Fruit fly (Drosophila melanogaster): Measurements from ENCODE around the gene Hsc70-4.

The Hsc70-4 gene

dm6 chr3R:15293005-15293877 is 50.8 kb downstream of the Hsc70-4 start (continued):
- TF ChIP-seq MESR4 (GFP tag; optimal IDR thresholded peaks at IDR 0.05) (no peak), pita (GFP tag; optimal IDR thresholded peaks at IDR 0.05) (no peak), pnt (GFP tag; optimal IDR thresholded peaks at IDR 0.05) (peak; percentile 25), fd102C (GFP tag; optimal IDR thresholded peaks at IDR 0.05) (no peak), Bgb (GFP tag; IDR thresholded peaks at IDR 0.05; ENCODE audit: partially characterized antibody) (no peak), cwo (GFP tag; optimal IDR thresholded peaks at IDR 0.05) (peak; percentile 18), tio (GFP tag; optimal IDR thresholded peaks at IDR 0.05) (no peak)

DNA sequence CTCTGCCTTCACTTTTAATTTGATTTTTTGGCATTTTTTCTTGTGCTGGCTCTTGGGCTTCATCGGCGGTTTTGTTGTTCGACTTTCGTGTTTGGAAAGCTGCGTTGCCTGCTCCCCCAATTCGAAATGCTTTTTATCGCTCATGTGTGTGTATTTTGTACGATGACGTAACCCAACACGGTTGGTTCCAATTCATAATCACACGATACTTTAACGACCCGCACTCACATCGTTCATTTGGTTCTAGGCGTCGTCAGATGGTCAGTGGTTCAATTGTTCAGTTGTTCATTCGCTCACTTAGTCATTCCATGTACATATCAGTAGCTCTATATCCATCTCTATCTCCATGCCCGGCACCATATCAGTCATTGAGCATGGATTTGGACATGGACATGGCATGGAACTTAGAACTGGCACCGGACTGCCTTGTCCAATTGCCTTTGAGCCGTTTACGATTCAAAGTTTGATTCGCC is 51.4 kb downstream of the Hsc70-4 start:
- TF ChIP-seq CG8281 (tag; optimal IDR thresholded peaks at IDR 0.05) (peak; percentile 100), Pdp1 (GFP tag; optimal IDR thresholded peaks at IDR 0.05) (peak in 1 of 2 experiments; percentile 88), sens (GFP tag) (peak; percentile 37), row (GFP tag; IDR thresholded peaks at IDR 0.05) (peak; percentile 3; the same call in 1 of the 3 replicates), bbx (GFP tag; IDR thresholded peaks at IDR 0.05; ENCODE audit: partially characterized antibody) (peak; percentile 24; the same call in 1 of the 2 replicates), tio (GFP tag; optimal IDR thresholded peaks at IDR 0.05) (no peak), chinmo (GFP tag; IDR thresholded peaks at IDR 0.05; ENCODE audit: partially characterized antibody) (0 out of 4 replicates have a peak, but pooled peaks have one; percentile 4), so (GFP tag; IDR thresholded peaks at IDR 0.05) (0 out of 3 replicates have a peak, but pooled peaks have one; percentile 28), Tbp (GFP tag; optimal IDR thresholded peaks at IDR 0.05) (no peak), ken (GFP tag; IDR thresholded peaks at IDR 0.05) (0 out of 3 replicates have a peak, but pooled peaks have one; percentile 12), CG30403 (GFP tag; optimal IDR thresholded peaks at IDR 0.05) (peak; percentile 15), mirr (GFP tag; optimal IDR thresholded peaks at IDR 0.05) (peak; percentile 59), CG13894 (tag; optimal IDR thresholded peaks at IDR 0.05) (peak; percentile 37), CG15514 (GFP tag; optimal IDR thresholded peaks at IDR 0.05) (peak; percentile 73), Spps (tag; optimal IDR thresholded peaks at IDR 0.05) (no peak)
